Fruit fly (Drosophila melanogaster) whole organism, embryonic: ENCODE results near the gene Neu2.

Source experiments
- Adf1 ChIP-seq: fragments of 200-800 bp; sonication (Bioruptor generic); IDR thresholded peaks from 2 replicates; pipeline ENCODE4 v1.3.6; 2022; ENCODE audit warnings: missing biosample characterization, missing genetic modification characterization
- CG10654 ChIP-seq: fragments of 200-800 bp; sonication (Bioruptor generic); optimal IDR thresholded peaks from 2 replicates; lab custom pipeline; 2016; ENCODE audit warnings: missing biosample characterization, missing genetic modification characterization
- CG11456 ChIP-seq: fragments of 200-800 bp; sonication (Bioruptor generic); IDR thresholded peaks from 3 replicates; pipeline ENCODE4 v1.3.6; 2022; ENCODE audit warnings: missing biosample characterization, missing genetic modification characterization
- CG12391 ChIP-seq: fragments of 200-800 bp; sonication (Bioruptor generic); optimal IDR thresholded peaks from 3 replicates; lab custom pipeline; 2018; ENCODE audit warnings: missing biosample characterization, mild to moderate bottlenecking, missing genetic modification characterization, moderate library complexity
- CG14860 ChIP-seq: fragments of 200-800 bp; sonication (Bioruptor generic); IDR thresholded peaks from 3 replicates; pipeline ENCODE4 v1.3.6; 2022; ENCODE audit warnings: missing biosample characterization, missing genetic modification characterization; ENCODE audit not compliant: partially characterized antibody
- CG15011 ChIP-seq: fragments of 200-800 bp; sonication (Bioruptor generic); optimal IDR thresholded peaks from 3 replicates; lab custom pipeline; 2018; ENCODE audit warnings: missing biosample characterization, mild to moderate bottlenecking, missing genetic modification characterization
- CG15269 ChIP-seq: fragments of 200-800 bp; sonication (Bioruptor generic); optimal IDR thresholded peaks from 2 replicates; lab custom pipeline; 2018; ENCODE audit warnings: missing biosample characterization, mild to moderate bottlenecking, missing genetic modification characterization, moderate library complexity
- CG1529 ChIP-seq: fragments of 200-800 bp; sonication (Bioruptor generic); optimal IDR thresholded peaks from 3 replicates; lab custom pipeline; 2018; ENCODE audit warnings: missing biosample characterization, missing genetic modification characterization
- CG15479 ChIP-seq: fragments of 200-800 bp; sonication (Bioruptor generic); optimal IDR thresholded peaks from 3 replicates; lab custom pipeline; 2019; ENCODE audit warnings: missing biosample characterization, mild to moderate bottlenecking, missing genetic modification characterization, moderate library complexity
- CG17361 ChIP-seq: fragments of 200-800 bp; sonication (Bioruptor generic); IDR thresholded peaks from 3 replicates; pipeline ENCODE4 v1.3.6; 2022; ENCODE audit warnings: missing biosample characterization, missing genetic modification characterization
- CG18619 ChIP-seq: fragments of 200-800 bp; sonication (Bioruptor generic); optimal IDR thresholded peaks from 3 replicates; lab custom pipeline; 2017; ENCODE audit warnings: missing biosample characterization, mild to moderate bottlenecking, missing genetic modification characterization
- CG2889 ChIP-seq: fragments of 200-800 bp; sonication (Bioruptor generic); IDR thresholded peaks from 3 replicates; pipeline ENCODE4 v1.3.6; 2022; ENCODE audit warnings: missing biosample characterization, missing genetic modification characterization
- CG31441 ChIP-seq: fragments of 200-800 bp; sonication (Bioruptor generic); IDR thresholded peaks from 2 replicates; pipeline ENCODE4 v1.3.6; 2022; ENCODE audit warnings: missing biosample characterization, missing genetic modification characterization
- CG32772 ChIP-seq: fragments of 200-800 bp; sonication (Bioruptor generic); IDR thresholded peaks from 2 replicates; pipeline ENCODE4 v1.3.6; 2022; ENCODE audit warnings: missing biosample characterization, missing genetic modification characterization
- CG5180 ChIP-seq: fragments of 200-800 bp; sonication (Bioruptor generic); optimal IDR thresholded peaks from 3 replicates; lab custom pipeline; 2017; ENCODE audit warnings: missing biosample characterization, missing genetic modification characterization, mild to moderate bottlenecking, moderate library complexity, missing genetic modification reagents
- CG7786 ChIP-seq: fragments of 200-800 bp; sonication (Bioruptor generic); optimal IDR thresholded peaks from 2 replicates; lab custom pipeline; 2016; ENCODE audit warnings: missing biosample characterization, missing genetic modification characterization
- CG7839 ChIP-seq: fragments of 200-800 bp; sonication (Bioruptor generic); optimal IDR thresholded peaks from 3 replicates; lab custom pipeline; 2018; ENCODE audit warnings: missing biosample characterization, mild to moderate bottlenecking, missing genetic modification characterization, moderate library complexity
- CG8478 ChIP-seq: fragments of >200 bp; optimal IDR thresholded peaks from 2 replicates; lab custom pipeline; 2018
- CG9727 ChIP-seq: fragments of 200-800 bp; sonication (Bioruptor generic); optimal IDR thresholded peaks from 3 replicates; lab custom pipeline; 2017; ENCODE audit warnings: missing biosample characterization, mild to moderate bottlenecking, missing genetic modification characterization
- D19B ChIP-seq: fragments of 200-800 bp; sonication (Bioruptor generic); optimal IDR thresholded peaks from 2 replicates; lab custom pipeline; 2017; ENCODE audit warnings: missing biosample characterization, mild to moderate bottlenecking, missing genetic modification characterization
- Dbx ChIP-seq: fragments of 200-800 bp; sonication (Bioruptor generic); IDR thresholded peaks from 3 replicates; pipeline ENCODE4 v1.3.6; 2022; ENCODE audit warnings: missing biosample characterization, missing genetic modification characterization
- Dek ChIP-seq: fragments of 200-800 bp; sonication (Bioruptor generic); optimal IDR thresholded peaks from 3 replicates; lab custom pipeline; 2019; ENCODE audit warnings: missing biosample characterization, mild to moderate bottlenecking, missing genetic modification characterization, moderate library complexity
- HmgD ChIP-seq: fragments of 200-800 bp; sonication (Bioruptor generic); optimal IDR thresholded peaks from 3 replicates; lab custom pipeline; 2016; ENCODE audit warnings: missing biosample characterization, missing genetic modification characterization
- Hr78 ChIP-seq, 2 experiments: fragments of 200-800 bp in 1 of 2; fragments of >200 bp in 1 of 2; sonication (Bioruptor generic) in 1 of 2; optimal IDR thresholded peaks; 2 replicates each; lab custom pipeline; 2017 to 2019; ENCODE audit warnings: missing biosample characterization in 2 of 2, missing genetic modification characterization in 2 of 2, mild to moderate bottlenecking in 1 of 2, moderate library complexity in 1 of 2
- Jarid2 ChIP-seq: fragments of 200-800 bp; sonication (Bioruptor generic); optimal IDR thresholded peaks from 3 replicates; lab custom pipeline; 2017; ENCODE audit warnings: mild to moderate bottlenecking, missing biosample characterization, missing genetic modification reagents, missing genetic modification characterization
- MESR4 ChIP-seq: fragments of 200-800 bp; sonication (Bioruptor generic); optimal IDR thresholded peaks from 2 replicates; lab custom pipeline; 2018; ENCODE audit warnings: missing biosample characterization, mild to moderate bottlenecking, missing genetic modification characterization, moderate library complexity
- NC2α ChIP-seq: fragments of 200-800 bp; sonication (Bioruptor generic); optimal IDR thresholded peaks from 2 replicates; lab custom pipeline; 2016; ENCODE audit warnings: missing biosample characterization, missing genetic modification characterization
- Oli ChIP-seq: fragments of 200-800 bp; sonication (Bioruptor generic); optimal IDR thresholded peaks from 2 replicates; lab custom pipeline; 2018; ENCODE audit warnings: missing biosample characterization, mild to moderate bottlenecking, missing genetic modification characterization, moderate library complexity
- Rfx ChIP-seq: fragments of 200-800 bp; sonication (Bioruptor generic); IDR thresholded peaks from 2 replicates; pipeline ENCODE4 v1.3.6; 2022; ENCODE audit warnings: missing biosample characterization, missing genetic modification characterization
- Side ChIP-seq: fragments of 200-800 bp; sonication (Bioruptor generic); optimal IDR thresholded peaks from 2 replicates; lab custom pipeline; 2016; ENCODE audit warnings: missing biosample characterization, missing genetic modification characterization
- ase ChIP-seq: fragments of 200-800 bp; sonication (Bioruptor generic); IDR thresholded peaks from 3 replicates; pipeline ENCODE4 v1.3.6; 2022; ENCODE audit warnings: missing biosample characterization, missing genetic modification characterization
- ash1 ChIP-seq: fragments of 200-800 bp; sonication (Bioruptor generic); optimal IDR thresholded peaks from 2 replicates; lab custom pipeline; 2018; ENCODE audit warnings: missing biosample characterization, mild to moderate bottlenecking, missing genetic modification characterization
- az2 ChIP-seq: fragments of 200-800 bp; sonication (Bioruptor generic); optimal IDR thresholded peaks from 3 replicates; lab custom pipeline; 2016; ENCODE audit warnings: missing biosample characterization, missing genetic modification characterization
- chinmo ChIP-seq: fragments of 200-800 bp; sonication (Bioruptor generic); IDR thresholded peaks from 4 replicates; pipeline ENCODE4 v1.3.6; 2022; ENCODE audit warnings: missing biosample characterization, missing genetic modification characterization; ENCODE audit not compliant: partially characterized antibody
- chm ChIP-seq: fragments of 200-800 bp; sonication (Bioruptor generic); IDR thresholded peaks from 2 replicates; pipeline ENCODE4 v1.3.6; 2022; ENCODE audit warnings: missing biosample characterization, missing genetic modification characterization
- corto ChIP-seq: fragments of 200-800 bp; sonication (Bioruptor generic); optimal IDR thresholded peaks from 2 replicates; lab custom pipeline; 2016; ENCODE audit warnings: missing biosample characterization, mild to moderate bottlenecking, missing genetic modification characterization, moderate library complexity
- dpn ChIP-seq, 2 experiments: fragments of 200-800 bp; sonication (Bioruptor generic); optimal IDR thresholded peaks; 3 replicates each; lab custom pipeline; 2016; ENCODE audit warnings: missing biosample characterization in 2 of 2, missing genetic modification characterization in 2 of 2
- gro ChIP-seq: fragments of 200-800 bp; sonication (Bioruptor generic); optimal IDR thresholded peaks from 2 replicates; lab custom pipeline; 2016; ENCODE audit warnings: missing biosample characterization, missing genetic modification characterization
- ken ChIP-seq: fragments of 200-800 bp; sonication (Bioruptor generic); IDR thresholded peaks from 3 replicates; pipeline ENCODE4 v1.3.6; 2022; ENCODE audit warnings: missing biosample characterization, missing genetic modification characterization
- oc ChIP-seq: fragments of 200-800 bp; sonication (Bioruptor generic); optimal IDR thresholded peaks from 2 replicates; lab custom pipeline; 2018; ENCODE audit warnings: missing biosample characterization, mild to moderate bottlenecking, missing genetic modification characterization, moderate library complexity
- prd ChIP-seq, 3 experiments: fragments of >200 bp in 2 of 3; fragments of 200-800 bp in 1 of 3; sonication (Bioruptor generic) in 1 of 3; optimal IDR thresholded peaks in 2 of 3; IDR thresholded peaks in 1 of 3; 2 replicates in 2 of 3; 3 replicates in 1 of 3; pipeline versions ENCODE4 v1.3.6 to Lab custom; 2017 to 2022; ENCODE audit warnings: missing biosample characterization in 1 of 3, missing genetic modification characterization in 1 of 3
- pzg ChIP-seq: fragments of 200-800 bp; sonication (Bioruptor generic); optimal IDR thresholded peaks from 3 replicates; lab custom pipeline; 2018; ENCODE audit warnings: missing biosample characterization, mild to moderate bottlenecking, missing genetic modification characterization, moderate library complexity
- shn ChIP-seq: fragments of 200-800 bp; sonication (Bioruptor generic); optimal IDR thresholded peaks from 3 replicates; lab custom pipeline; 2016; ENCODE audit warnings: missing biosample characterization, missing genetic modification characterization
- slou ChIP-seq: fragments of 200-800 bp; sonication (Bioruptor generic); optimal IDR thresholded peaks from 3 replicates; lab custom pipeline; 2016; ENCODE audit warnings: missing biosample characterization, missing genetic modification characterization
- slp2 ChIP-seq: fragments of 200-800 bp; sonication (Bioruptor generic); optimal IDR thresholded peaks from 2 replicates; lab custom pipeline; 2016; ENCODE audit warnings: missing biosample characterization, missing genetic modification characterization
- so ChIP-seq: fragments of 200-800 bp; sonication (Bioruptor generic); IDR thresholded peaks from 3 replicates; pipeline ENCODE4 v1.3.6; 2022; ENCODE audit warnings: missing biosample characterization, missing genetic modification characterization
- yki ChIP-seq: fragments of >200 bp; optimal IDR thresholded peaks from 3 replicates; lab custom pipeline; 2018
- zen ChIP-seq: fragments of 200-800 bp; sonication (Bioruptor generic); optimal IDR thresholded peaks from 3 replicates; lab custom pipeline; 2018; ENCODE audit warnings: missing biosample characterization, mild to moderate bottlenecking, missing genetic modification characterization, moderate library complexity

Gene Neu2

DNA sequence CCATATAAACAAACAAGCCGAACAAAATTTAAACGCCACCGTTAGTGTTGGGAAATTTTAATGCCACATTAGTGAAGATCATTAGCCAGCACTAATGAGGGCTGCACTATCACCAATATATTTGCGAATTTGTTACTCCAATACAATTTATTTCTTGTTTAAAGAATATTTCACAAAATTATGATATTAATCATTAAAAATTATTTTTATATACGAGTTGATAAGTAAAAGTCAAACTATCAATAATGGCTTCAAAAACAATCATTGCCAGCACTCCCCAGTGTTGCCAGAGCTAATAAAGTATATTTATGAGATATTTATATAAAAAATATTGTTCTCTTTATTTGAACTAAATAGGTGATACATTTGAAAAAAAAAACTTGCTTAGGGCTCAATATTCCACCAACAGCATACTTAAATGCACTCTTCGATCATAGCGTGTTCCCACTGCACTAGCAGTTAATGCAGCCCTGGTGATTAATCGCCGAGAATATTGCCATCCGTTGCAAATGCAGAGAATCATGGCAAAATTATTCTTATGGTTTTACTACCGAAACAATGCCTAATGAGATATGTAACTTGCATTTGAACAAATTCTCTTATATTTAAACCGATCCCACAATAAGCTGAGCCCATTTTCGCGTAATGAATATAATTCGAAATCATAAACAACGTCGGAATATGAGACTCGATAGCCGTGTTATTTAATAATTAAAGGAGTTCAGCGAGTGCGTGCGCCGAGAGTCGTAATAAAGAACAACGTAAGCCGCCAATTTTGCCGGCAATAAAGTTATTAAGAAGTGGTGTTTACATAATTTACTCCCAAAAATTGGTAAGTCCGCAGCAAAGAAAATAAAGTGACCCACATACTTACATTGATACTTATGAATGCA is 25.7 kb upstream of the Neu2 start, which contains the start of the genes SAK and Cdk12 (continued):
- peak; percentile 90 for TF ChIP-seq CG9727 (GFP tag; lab: Kevin White, UChicago)
- TF ChIP-seq CG31441, result peak; percentile 96
- TF ChIP-seq dpn (GFP tag; optimal IDR thresholded peaks at IDR 0.05; lab: Kevin White, UChicago), result peak; percentile 59 to 85
- TF ChIP-seq pzg (GFP tag; lab: Kevin White, UChicago), result peak; percentile 40
- TF ChIP-seq CG15479, result peak; percentile 12
- TF ChIP-seq yki (lab: Kevin White, UChicago), result no peak
- TF ChIP-seq oc (tag; lab: Kevin White, UChicago), result peak; percentile 71
- peak; percentile 64 for TF ChIP-seq CG10654 (GFP tag; lab: Kevin White, UChicago)
- TF ChIP-seq CG32772 (GFP tag; lab: Robert Waterston, UW), result peak; percentile 76
- peak; percentile 89 for TF ChIP-seq MESR4
- TF ChIP-seq corto (GFP tag; lab: Kevin White, UChicago), result no peak
- peak; percentile 72 for TF ChIP-seq ken (GFP tag; lab: Robert Waterston, UW)
- TF ChIP-seq CG15011 (GFP tag; lab: Kevin White, UChicago), result peak; percentile 68
- no peak for TF ChIP-seq CG8478 (lab: Kevin White, UChicago)
- TF ChIP-seq Hr78 (GFP tag; optimal IDR thresholded peaks at IDR 0.05; lab: Kevin White, UChicago), result peak in 1 of 2 experiments; percentile 83
- no peak for TF ChIP-seq NC2α
- peak; percentile 91 for TF ChIP-seq CG12391 (tag; lab: Kevin White, UChicago)
- no peak for TF ChIP-seq gro
- TF ChIP-seq CG7839 (tag; lab: Kevin White, UChicago), result peak; percentile 88
- no peak for TF ChIP-seq Jarid2 (GFP tag; lab: Kevin White, UChicago)
- TF ChIP-seq prd (optimal IDR thresholded peaks at IDR 0.05; lab: Kevin White, UChicago), result no peak
- TF ChIP-seq prd (GFP tag; IDR thresholded peaks at IDR 0.05; lab: Robert Waterston, UW), result peak; percentile 90
- TF ChIP-seq CG14860 (GFP tag; lab: Robert Waterston, UW), result 0 out of 3 replicates have a peak, but pooled peaks have one; percentile 38
- TF ChIP-seq CG2889 (GFP tag; lab: Robert Waterston, UW), result peak; percentile 81; the same call in 2 of the 3 replicates
- TF ChIP-seq D19B (GFP tag; lab: Kevin White, UChicago), result peak; percentile 74
- no peak for TF ChIP-seq ash1
- peak; percentile 95 for TF ChIP-seq CG17361 (GFP tag; lab: Robert Waterston, UW)
- TF ChIP-seq slou (GFP tag; lab: Kevin White, UChicago), result peak; percentile 82
- peak; percentile 55 for TF ChIP-seq shn (GFP tag; lab: Kevin White, UChicago)
- peak; percentile 28 for TF ChIP-seq chm (GFP tag; lab: Robert Waterston, UW)
- peak; percentile 87 for TF ChIP-seq CG18619 (GFP tag; lab: Kevin White, UChicago)
- TF ChIP-seq CG7786, result peak; percentile 65
- peak; percentile 66 for TF ChIP-seq CG1529 (GFP tag; lab: Kevin White, UChicago)
- TF ChIP-seq Oli (tag; lab: Kevin White, UChicago), result peak; percentile 84
- peak; percentile 78 for TF ChIP-seq ase (GFP tag; lab: Robert Waterston, UW)
- TF ChIP-seq Dbx (GFP tag; lab: Robert Waterston, UW), result peak; percentile 84
- TF ChIP-seq CG5180 (GFP tag; lab: Kevin White, UChicago), result no peak
- peak; percentile 84 for TF ChIP-seq Rfx
- TF ChIP-seq Side (GFP tag; lab: Kevin White, UChicago), result peak; percentile 20
- TF ChIP-seq CG15269 (tag; lab: Kevin White, UChicago), result peak; percentile 88
- TF ChIP-seq HmgD (GFP tag; lab: Kevin White, UChicago), result no peak
- peak; percentile 86 for TF ChIP-seq az2 (GFP tag; lab: Kevin White, UChicago)
- TF ChIP-seq slp2 (GFP tag; lab: Kevin White, UChicago), result peak; percentile 46
- peak; percentile 86 for TF ChIP-seq Dek
- peak; percentile 88 for TF ChIP-seq CG11456 (GFP tag; lab: Robert Waterston, UW)
- peak; percentile 87 for TF ChIP-seq zen (tag; lab: Kevin White, UChicago)
- TF ChIP-seq chinmo (GFP tag; lab: Robert Waterston, UW), result peak; percentile 71; the same call in 1 of the 4 replicates
- TF ChIP-seq so (GFP tag; lab: Robert Waterston, UW), result peak; percentile 87
- TF ChIP-seq Adf1, result peak; percentile 55
